Worm (Caenorhabditis elegans) whole organism, L3 larva: ENCODE data around the gene srxa-18.
A peak's percentile ranks its signal among the peaks of the same experiment; 100 is the strongest.

ENCODE experiments used
- R02D3.7 ChIP-seq: fragments of 150-350 bp; optimal IDR thresholded peaks from 2 replicates; lab custom pipeline; 2014; ENCODE audit warnings: missing biosample characterization, missing genetic modification characterization
- aly-2 ChIP-seq: fragments of 150-350 bp; optimal IDR thresholded peaks from 2 replicates; lab custom pipeline; 2014; ENCODE audit warnings: missing biosample characterization, missing genetic modification characterization
- ama-1 ChIP-seq: fragments of 150-350 bp; optimal IDR thresholded peaks from 2 replicates; lab custom pipeline; 2018
- ceh-28 ChIP-seq: fragments of 150-350 bp; optimal IDR thresholded peaks from 2 replicates; lab custom pipeline; 2014; ENCODE audit warnings: missing biosample characterization, missing genetic modification reagents, missing genetic modification characterization
- ceh-82 ChIP-seq: fragments of 150-350 bp; optimal IDR thresholded peaks from 2 replicates; lab custom pipeline; 2014; ENCODE audit warnings: missing biosample characterization, missing genetic modification characterization
- ceh-9 ChIP-seq: sonication (generic microtip); optimal IDR thresholded peaks from 2 replicates; lab custom pipeline; 2018; ENCODE audit warnings: missing biosample characterization, missing genetic modification characterization
- daf-12 ChIP-seq: fragments of 150-350 bp; optimal IDR thresholded peaks from 2 replicates; lab custom pipeline; 2014; ENCODE audit warnings: missing biosample characterization, missing genetic modification reagents, missing genetic modification characterization
- egl-27 ChIP-seq: sonication (generic microtip); optimal IDR thresholded peaks from 4 replicates; lab custom pipeline; 2017; ENCODE audit warnings: missing biosample characterization, missing genetic modification reagents, missing genetic modification characterization
- egl-5 ChIP-seq: fragments of 150-350 bp; optimal IDR thresholded peaks from 2 replicates; lab custom pipeline; 2017; ENCODE audit warnings: missing biosample characterization, missing genetic modification reagents, missing genetic modification characterization, inconsistent platforms
- elt-1 ChIP-seq: fragments of 150-350 bp; optimal IDR thresholded peaks from 2 replicates; lab custom pipeline; 2014; ENCODE audit warnings: missing biosample characterization, missing genetic modification characterization
- elt-2 ChIP-seq: sonication (generic microtip); optimal IDR thresholded peaks from 2 replicates; lab custom pipeline; 2016; ENCODE audit warnings: missing genetic modification reagents, mild to moderate bottlenecking, missing genetic modification characterization, missing compliant biosample characterization
- eor-1 ChIP-seq, 2 experiments: fragments of 150-350 bp; optimal IDR thresholded peaks; 2 replicates each; lab custom pipeline; 2014 to 2018; ENCODE audit warnings: missing biosample characterization in 2 of 2, missing genetic modification characterization in 2 of 2
- fkh-10 ChIP-seq: sonication (generic microtip); optimal IDR thresholded peaks from 2 replicates; lab custom pipeline; 2017; ENCODE audit warnings: missing biosample characterization, missing genetic modification reagents, missing genetic modification characterization
- fkh-2 ChIP-seq: fragments of 150-350 bp; optimal IDR thresholded peaks from 2 replicates; lab custom pipeline; 2014; ENCODE audit warnings: missing biosample characterization, missing genetic modification reagents, missing genetic modification characterization
- fos-1 ChIP-seq: fragments of 150-350 bp; optimal IDR thresholded peaks from 2 replicates; lab custom pipeline; 2014; ENCODE audit warnings: missing biosample characterization, missing genetic modification characterization
- hmg-11 ChIP-seq: sonication (generic microtip); optimal IDR thresholded peaks from 2 replicates; lab custom pipeline; 2016; ENCODE audit warnings: missing genetic modification characterization, missing compliant biosample characterization
- jun-1 ChIP-seq: fragments of 150-350 bp; optimal IDR thresholded peaks from 2 replicates; lab custom pipeline; 2014; ENCODE audit warnings: missing biosample characterization, missing genetic modification reagents, missing genetic modification characterization
- lin-15B ChIP-seq: fragments of 150-350 bp; optimal IDR thresholded peaks from 2 replicates; lab custom pipeline; 2014; ENCODE audit warnings: missing biosample characterization, missing genetic modification characterization
- lin-39 ChIP-seq: fragments of 150-350 bp; optimal IDR thresholded peaks from 2 replicates; lab custom pipeline; 2018; ENCODE audit warnings: missing biosample characterization, missing genetic modification reagents, missing genetic modification characterization
- lsy-12 ChIP-seq: sonication (generic microtip); optimal IDR thresholded peaks from 2 replicates; lab custom pipeline; 2016; ENCODE audit warnings: mild to moderate bottlenecking, missing genetic modification characterization, missing compliant biosample characterization
- mdl-1 ChIP-seq: fragments of 150-350 bp; optimal IDR thresholded peaks from 2 replicates; lab custom pipeline; 2014; ENCODE audit warnings: missing biosample characterization, missing genetic modification characterization
- mml-1 ChIP-seq: fragments of 150-350 bp; sonication (generic microtip); optimal IDR thresholded peaks from 3 replicates; lab custom pipeline; 2014; ENCODE audit warnings: missing biosample characterization, missing genetic modification characterization
- nhr-11 ChIP-seq: fragments of 150-350 bp; optimal IDR thresholded peaks from 2 replicates; lab custom pipeline; 2014; ENCODE audit warnings: missing biosample characterization, missing genetic modification characterization
- nhr-12 ChIP-seq: fragments of 150-350 bp; optimal IDR thresholded peaks from 2 replicates; lab custom pipeline; 2014; ENCODE audit warnings: missing biosample characterization, missing genetic modification characterization
- nhr-23 ChIP-seq: fragments of 150-350 bp; optimal IDR thresholded peaks from 2 replicates; lab custom pipeline; 2014; ENCODE audit warnings: missing biosample characterization, missing genetic modification reagents, missing genetic modification characterization
- nhr-237 ChIP-seq: fragments of 150-350 bp; optimal IDR thresholded peaks from 2 replicates; lab custom pipeline; 2014; ENCODE audit warnings: missing biosample characterization, missing genetic modification characterization
- nhr-25 ChIP-seq: sonication (generic microtip); optimal IDR thresholded peaks from 2 replicates; lab custom pipeline; 2017; ENCODE audit warnings: missing biosample characterization, missing genetic modification characterization
- nhr-28 ChIP-seq: fragments of 150-350 bp; optimal IDR thresholded peaks from 2 replicates; lab custom pipeline; 2014; ENCODE audit warnings: missing biosample characterization, missing genetic modification characterization
- nhr-43 ChIP-seq: sonication (generic microtip); optimal IDR thresholded peaks from 2 replicates; lab custom pipeline; 2016; ENCODE audit warnings: mild to moderate bottlenecking, missing genetic modification characterization, missing compliant biosample characterization; ENCODE audit not compliant: poor library complexity, severe bottlenecking
- nhr-76 ChIP-seq: fragments of 150-350 bp; sonication (generic microtip); optimal IDR thresholded peaks from 5 replicates; lab custom pipeline; 2014; ENCODE audit warnings: missing biosample characterization, missing genetic modification characterization
- nhr-77 ChIP-seq: fragments of 150-350 bp; optimal IDR thresholded peaks from 2 replicates; lab custom pipeline; 2014; ENCODE audit warnings: missing biosample characterization, missing genetic modification characterization
- pha-4 ChIP-seq: fragments of 150-350 bp; optimal IDR thresholded peaks from 2 replicates; lab custom pipeline; 2014; ENCODE audit warnings: missing biosample characterization, missing genetic modification reagents, missing genetic modification characterization
- pqm-1 ChIP-seq: fragments of 150-350 bp; optimal IDR thresholded peaks from 2 replicates; lab custom pipeline; 2017; ENCODE audit warnings: missing biosample characterization, missing genetic modification characterization, inconsistent platforms
- sea-2 ChIP-seq: fragments of 150-350 bp; sonication (generic microtip); optimal IDR thresholded peaks from 4 replicates; lab custom pipeline; 2014; ENCODE audit warnings: missing biosample characterization, missing genetic modification reagents, missing genetic modification characterization
- skn-1 ChIP-seq: fragments of 150-350 bp; optimal IDR thresholded peaks from 2 replicates; lab custom pipeline; 2014; ENCODE audit warnings: missing biosample characterization, missing genetic modification characterization
- tbx-2 ChIP-seq: sonication (generic microtip); optimal IDR thresholded peaks from 2 replicates; lab custom pipeline; 2016; ENCODE audit warnings: mild to moderate bottlenecking, missing genetic modification characterization, missing compliant biosample characterization
- unc-62 ChIP-seq: fragments of 150-350 bp; sonication (generic microtip); optimal IDR thresholded peaks from 4 replicates; lab custom pipeline; 2014; ENCODE audit warnings: missing biosample characterization, missing genetic modification reagents, missing genetic modification characterization
- zag-1 ChIP-seq: fragments of 150-350 bp; optimal IDR thresholded peaks from 2 replicates; lab custom pipeline; 2014; ENCODE audit warnings: missing biosample characterization, missing genetic modification characterization
- ztf-11 ChIP-seq: fragments of 150-350 bp; optimal IDR thresholded peaks from 2 replicates; lab custom pipeline; 2014; ENCODE audit warnings: missing biosample characterization, missing genetic modification characterization
- ztf-4 ChIP-seq: fragments of 150-350 bp; optimal IDR thresholded peaks from 2 replicates; lab custom pipeline; 2014; ENCODE audit warnings: missing biosample characterization, missing genetic modification characterization

The srxa-18 gene

ce11 chrV:10159972-10160371 is 39.2 kb upstream of the srxa-18 start:
- no peak for TF ChIP-seq hmg-11 (tag; lab: Kevin White, UChicago)
- no peak for TF ChIP-seq fos-1 (tag; lab: Kevin White, UChicago)
- TF ChIP-seq lsy-12 (tag; lab: Kevin White, UChicago), result no peak
- TF ChIP-seq elt-2, result peak; percentile 78
- no peak for TF ChIP-seq egl-27
- no peak for TF ChIP-seq nhr-76
- TF ChIP-seq nhr-12 (tag; lab: Kevin White, UChicago), result no peak
- no peak for TF ChIP-seq skn-1 (tag; lab: Kevin White, UChicago)
- TF ChIP-seq mml-1, result no peak
- no peak for TF ChIP-seq R02D3.7
- no peak for TF ChIP-seq sea-2 (GFP tag; lab: Kevin White, UChicago)
- TF ChIP-seq nhr-11 (tag; lab: Kevin White, UChicago), result no peak
- TF ChIP-seq aly-2 (tag; lab: Kevin White, UChicago), result no peak
- TF ChIP-seq unc-62 (GFP tag; lab: Kevin White, UChicago), result no peak
- TF ChIP-seq fkh-10 (GFP tag; lab: Kevin White, UChicago), result no peak
- no peak for TF ChIP-seq ceh-28 (tag; lab: Kevin White, UChicago)
- TF ChIP-seq pqm-1 (tag; lab: Kevin White, UChicago), result peak; percentile 65
- TF ChIP-seq pha-4 (tag; lab: Kevin White, UChicago), result peak; percentile 15

DNA sequence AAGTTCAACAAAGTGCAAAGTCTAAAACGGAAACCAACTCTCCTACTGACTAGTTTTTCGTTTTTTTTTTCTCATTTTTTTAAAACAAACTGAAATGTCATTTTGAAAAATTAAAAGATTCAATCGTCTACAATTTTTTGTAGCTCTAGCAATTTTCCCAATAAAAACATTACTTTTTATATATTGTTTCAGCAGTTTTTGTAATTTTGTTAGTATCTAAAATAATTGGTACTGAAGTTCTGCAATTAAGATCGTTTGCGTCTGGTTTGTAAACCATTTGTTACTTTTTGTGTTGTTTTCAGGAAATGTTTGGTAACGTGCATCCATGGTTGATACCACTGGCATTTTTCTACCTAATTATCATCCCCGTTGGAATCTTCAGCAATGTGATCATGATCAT is 37.7 kb upstream of the srxa-18 start, which contains the start of gene srsx-30:
Gene srsx-30, plus strand, starts transcription at position 301 of the 400 bp plus-strand sequence.
- TF ChIP-seq egl-5 (tag; lab: Kevin White, UChicago) (no peak), nhr-77 (tag; lab: Kevin White, UChicago) (no peak), nhr-12 (tag; lab: Kevin White, UChicago) (no peak), zag-1 (tag; lab: Kevin White, UChicago) (no peak), eor-1 (tag; optimal IDR thresholded peaks at IDR 0.05; lab: Kevin White, UChicago) (no peak), lin-15B (tag; lab: Kevin White, UChicago) (no peak), ama-1 (lab: Kevin White, UChicago) (no peak), elt-1 (tag; lab: Kevin White, UChicago) (no peak), mdl-1 (tag; lab: Kevin White, UChicago) (no peak)

DNA sequence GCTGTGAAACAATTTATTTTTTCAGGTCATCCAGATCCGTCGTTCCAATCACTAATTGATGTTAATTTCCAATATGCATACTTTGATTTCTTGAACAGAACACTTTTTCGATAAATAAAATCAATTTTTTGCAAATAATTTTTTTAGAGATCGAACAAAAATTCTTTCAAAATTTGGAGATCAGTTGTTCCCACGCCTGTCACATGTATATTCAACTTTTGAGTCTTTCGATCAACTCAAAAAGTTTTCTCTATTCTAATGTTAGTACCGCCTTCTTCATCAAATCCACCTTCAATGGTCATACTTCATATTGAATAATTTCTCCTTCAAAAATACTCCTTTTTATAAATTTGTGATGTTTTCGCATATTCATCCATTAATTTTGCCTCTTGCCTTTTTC is 33.9 kb upstream of the srxa-18 start, which contains the start of gene srsx-29:
Gene srsx-29, plus strand, starts transcription at position 301 of the 400 bp plus-strand sequence.
- TF ChIP-seq fkh-10 (GFP tag; lab: Kevin White, UChicago), result no peak
- TF ChIP-seq sea-2 (GFP tag; lab: Kevin White, UChicago), result no peak
- no peak for TF ChIP-seq ceh-28 (tag; lab: Kevin White, UChicago)
- no peak for TF ChIP-seq lin-15B (tag; lab: Kevin White, UChicago)
- no peak for TF ChIP-seq daf-12 (tag; lab: Kevin White, UChicago)
- no peak for TF ChIP-seq ztf-11 (tag; lab: Kevin White, UChicago)
- no peak for TF ChIP-seq pqm-1 (tag; lab: Kevin White, UChicago)
- TF ChIP-seq unc-62 (GFP tag; lab: Kevin White, UChicago), result no peak
- no peak for TF ChIP-seq ztf-4 (tag; lab: Kevin White, UChicago)
- no peak for TF ChIP-seq nhr-76
- no peak for TF ChIP-seq zag-1 (tag; lab: Kevin White, UChicago)
- TF ChIP-seq nhr-28, result no peak
- TF ChIP-seq egl-5 (tag; lab: Kevin White, UChicago), result no peak
- no peak for TF ChIP-seq nhr-43
- no peak for TF ChIP-seq fos-1 (tag; lab: Kevin White, UChicago)
- no peak for TF ChIP-seq elt-2
- TF ChIP-seq lin-39, result no peak
- TF ChIP-seq jun-1 (tag; lab: Kevin White, UChicago), result no peak
- TF ChIP-seq pha-4 (tag; lab: Kevin White, UChicago), result no peak
- TF ChIP-seq ceh-82 (tag; lab: Kevin White, UChicago), result no peak

- TF ChIP-seq ceh-9 (tag; lab: Kevin White, UChicago) (no peak), nhr-23 (no peak), ztf-4 (tag; lab: Kevin White, UChicago) (no peak), pha-4 (tag; lab: Kevin White, UChicago) (no peak), nhr-43 (no peak), nhr-25 (tag; lab: Kevin White, UChicago) (no peak), fkh-2 (tag; lab: Kevin White, UChicago) (no peak), ceh-82 (tag; lab: Kevin White, UChicago) (no peak), tbx-2 (tag; lab: Kevin White, UChicago) (no peak), nhr-237 (tag; lab: Kevin White, UChicago) (no peak), jun-1 (tag; lab: Kevin White, UChicago) (no peak), nhr-12 (tag; lab: Kevin White, UChicago) (no peak), elt-2 (no peak), fos-1 (tag; lab: Kevin White, UChicago) (no peak), nhr-77 (tag; lab: Kevin White, UChicago) (no peak), skn-1 (tag; lab: Kevin White, UChicago) (no peak)
Measured at ce11 chrV:10153076-10153475, 32.3 kb upstream of the srxa-18 start.
